Worm (Caenorhabditis elegans): Measurements from ENCODE around the gene Y59H11AM.4.

The Y59H11AM.4 gene

DNA sequence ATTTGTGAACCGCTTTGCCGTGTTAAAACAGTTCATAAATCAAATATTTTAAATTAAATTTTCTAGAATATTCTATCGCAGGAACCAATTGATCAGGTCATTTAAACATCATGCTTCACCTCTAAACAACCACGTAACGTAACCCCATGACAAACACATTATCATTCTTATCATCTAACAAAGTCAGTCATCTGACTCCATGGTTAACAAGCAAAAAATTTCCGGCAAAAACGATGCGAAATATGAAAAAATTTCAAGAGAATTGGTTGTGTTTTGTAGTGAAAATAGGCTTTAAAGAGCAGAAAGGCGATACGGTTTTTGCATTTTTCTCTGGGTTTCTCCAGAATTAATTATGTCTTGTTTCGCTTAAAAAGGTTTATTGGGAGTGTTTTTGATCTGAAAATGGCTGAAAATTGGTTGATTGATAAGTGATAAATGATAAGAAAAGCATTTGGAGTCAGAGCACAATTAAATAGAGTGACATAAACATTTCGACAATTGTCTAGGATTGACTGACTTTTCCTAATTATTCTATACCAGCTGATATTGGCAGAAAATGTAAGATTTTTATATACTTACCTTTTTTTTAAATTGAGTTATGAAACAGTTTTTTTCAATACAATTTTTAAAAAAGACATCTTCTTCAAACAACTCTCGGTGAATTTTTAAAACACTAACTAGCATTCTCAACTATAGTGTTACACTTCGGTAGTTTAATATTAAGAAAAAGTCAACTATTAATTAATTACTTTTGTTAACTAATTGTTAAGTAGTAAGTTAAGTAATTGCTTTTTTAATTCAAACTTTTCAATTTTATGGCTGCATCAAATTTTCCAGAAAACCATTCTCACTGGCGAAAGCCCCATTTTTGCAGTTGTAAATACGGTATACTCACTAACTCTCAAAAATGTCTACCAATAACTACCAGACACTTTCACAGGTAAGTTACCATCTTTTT lies 15.2 kb upstream of the Y59H11AM.4 start, which contains the start of gene catp-7:
Gene catp-7 (plus strand): TSS at position 908 of the 958 bp plus-strand sequence.
- peak; percentile 22 for TF ChIP-seq elt-2 (tag; optimal IDR thresholded peaks at IDR 0.05)
- no peak for TF ChIP-seq pax-1 (tag; optimal IDR thresholded peaks at IDR 0.05)
- peak; percentile 18 for TF ChIP-seq pqm-1 (tag; optimal IDR thresholded peaks at IDR 0.05)

ce11 chrIV:8571138-8571537 lies 985 bp upstream of the Y59H11AM.4 start, which contains the start of gene Y59H11AM.1:
Gene Y59H11AM.1 (plus strand): TSS chrIV:8571438.
- TF ChIP-seq ceh-2 (tag; optimal IDR thresholded peaks at IDR 0.05) (no peak), nfya-1 (tag; optimal IDR thresholded peaks at IDR 0.05) (no peak), Y22D7AL.16 (tag; optimal IDR thresholded peaks at IDR 0.05) (no peak), odd-2 (tag; optimal IDR thresholded peaks at IDR 0.05) (no peak), elt-4 (tag; optimal IDR thresholded peaks at IDR 0.05) (no peak), T23F11.4 (GFP tag; optimal IDR thresholded peaks at IDR 0.05) (no peak), madf-2 (tag; optimal IDR thresholded peaks at IDR 0.05) (no peak), rnt-1 (tag; optimal IDR thresholded peaks at IDR 0.05) (no peak), ceh-14 (tag; optimal IDR thresholded peaks at IDR 0.05) (no peak), sdc-2 (tag; optimal IDR thresholded peaks at IDR 0.05) (no peak), hlh-8 (tag; optimal IDR thresholded peaks at IDR 0.05) (no peak), dve-1 (tag; optimal IDR thresholded peaks at IDR 0.05) (no peak)

ce11 chrIV:8570719-8571118 lies 566 bp upstream of the Y59H11AM.4 start:
- no peak for TF ChIP-seq sox-2 (GFP tag; IDR thresholded peaks at IDR 0.05)
- TF ChIP-seq ceh-30 (tag; optimal IDR thresholded peaks at IDR 0.05), result no peak
- TF ChIP-seq ahr-1 (tag; optimal IDR thresholded peaks at IDR 0.05), result no peak
- no peak for TF ChIP-seq ama-1 (optimal IDR thresholded peaks at IDR 0.05)
- no peak for TF ChIP-seq F13H6.1 (tag; optimal IDR thresholded peaks at IDR 0.05)
- TF ChIP-seq fkh-6 (tag; optimal IDR thresholded peaks at IDR 0.05), result no peak
- TF ChIP-seq nhr-232 (tag; optimal IDR thresholded peaks at IDR 0.05), result no peak
- TF ChIP-seq ceh-22 (tag; optimal IDR thresholded peaks at IDR 0.05), result no peak
- no peak for TF ChIP-seq pros-1 (tag; optimal IDR thresholded peaks at IDR 0.05)
- no peak for TF ChIP-seq pax-1 (tag; optimal IDR thresholded peaks at IDR 0.05)

DNA sequence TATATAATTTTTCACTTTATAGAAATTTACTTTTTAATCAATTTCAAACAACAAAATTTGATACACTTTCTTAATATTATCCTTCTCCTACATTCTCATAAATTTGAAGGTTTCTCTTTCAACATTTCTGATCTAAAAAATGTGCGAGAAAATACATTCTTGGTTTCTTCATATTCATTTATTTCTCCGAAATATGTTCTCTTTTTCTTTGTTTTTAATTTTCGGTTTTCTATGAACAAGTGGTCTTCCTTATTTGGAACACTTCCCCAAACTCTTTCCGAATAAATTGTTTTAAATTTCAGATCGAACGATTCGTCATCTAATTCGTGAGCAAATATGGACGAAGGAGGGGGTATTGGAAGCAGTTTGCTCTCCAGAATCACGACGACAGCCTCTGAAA lies 11.0 kb downstream of the Y59H11AM.4 start, which contains the start of gene npr-22:
Gene npr-22 (plus strand): TSS at position 301 of the 400 bp plus-strand sequence.
- no peak for TF ChIP-seq unc-86 (tag; optimal IDR thresholded peaks at IDR 0.05)
- no peak for TF ChIP-seq lim-6 (tag; optimal IDR thresholded peaks at IDR 0.05)
- no peak for TF ChIP-seq ref-2 (tag; optimal IDR thresholded peaks at IDR 0.05)
- no peak for TF ChIP-seq T23F11.4 (GFP tag; optimal IDR thresholded peaks at IDR 0.05)
- TF ChIP-seq pha-4 (tag; optimal IDR thresholded peaks at IDR 0.05), result no peak
- TF ChIP-seq K09A11.1 (tag; optimal IDR thresholded peaks at IDR 0.05; ENCODE audit: insufficient read depth), result no peak

- TF ChIP-seq hlh-8 (tag; optimal IDR thresholded peaks at IDR 0.05) (no peak), elt-2 (tag; optimal IDR thresholded peaks at IDR 0.05) (peak; percentile 89)
Measured at ce11 chrIV:8542272-8542671, 27.9 kb downstream of the Y59H11AM.4 start.

- no peak for TF ChIP-seq ceh-6 (GFP tag; optimal IDR thresholded peaks at IDR 0.05)
- TF ChIP-seq elt-2 (tag; optimal IDR thresholded peaks at IDR 0.05), result peak; percentile 4
- TF ChIP-seq T23F11.4 (GFP tag; optimal IDR thresholded peaks at IDR 0.05), result no peak
- TF ChIP-seq dve-1 (tag; optimal IDR thresholded peaks at IDR 0.05), result no peak
- TF ChIP-seq zip-5 (tag; optimal IDR thresholded peaks at IDR 0.05), result no peak
- no peak for TF ChIP-seq hlh-8 (tag; optimal IDR thresholded peaks at IDR 0.05)
- no peak for TF ChIP-seq ceh-30 (tag; optimal IDR thresholded peaks at IDR 0.05)
- TF ChIP-seq nfya-1 (tag; optimal IDR thresholded peaks at IDR 0.05), result no peak
Measured at ce11 chrIV:8540268-8540667, 29.9 kb downstream of the Y59H11AM.4 start.
